Worm (Caenorhabditis elegans): ENCODE data around the gene famh-136.
A peak's percentile ranks its signal among the peaks of the same experiment; 100 is the strongest.

The famh-136 gene

DNA sequence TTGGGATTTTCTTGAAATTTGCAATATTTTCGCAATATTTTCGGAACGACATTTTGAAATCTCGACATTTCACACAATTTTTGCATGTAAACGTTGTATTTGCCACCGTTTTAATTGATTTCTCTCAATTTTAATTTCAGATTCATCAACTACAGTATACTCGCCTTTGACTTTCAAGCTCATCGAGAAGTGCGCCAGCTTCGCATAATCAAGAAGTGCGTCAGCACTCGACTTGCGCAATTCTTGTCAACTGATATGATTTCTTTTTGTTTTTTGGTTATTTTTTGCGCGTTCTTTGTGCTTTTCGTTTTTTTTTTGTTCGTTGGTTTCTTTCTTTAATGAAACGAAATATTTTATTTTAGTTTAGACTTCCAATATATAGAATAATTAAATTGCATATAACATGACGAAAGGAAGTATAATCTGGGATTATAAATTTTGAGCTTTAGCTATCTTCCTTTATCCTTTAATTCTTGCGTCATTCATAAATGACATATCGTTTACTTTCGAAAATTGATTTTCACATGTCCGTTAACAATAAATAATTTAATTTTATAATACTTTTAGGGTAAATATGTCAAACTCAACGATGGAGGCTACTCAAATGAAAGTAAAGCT is at the start of gene famh-136:
famh-136 (plus strand) TSS at position 568 of the 618 bp plus-strand sequence.
- TF ChIP-seq unc-62 (GFP tag; optimal IDR thresholded peaks at IDR 0.05): no peak
- TF ChIP-seq ztf-26 (tag; optimal IDR thresholded peaks at IDR 0.05): peak; percentile 79
- TF ChIP-seq snpc-4 (GFP tag; optimal IDR thresholded peaks at IDR 0.05): peak; percentile 53
- peak; percentile 50 to 74 (median 64) for TF ChIP-seq snpc-4 (tag; optimal IDR thresholded peaks at IDR 0.05)
- TF ChIP-seq aptf-2 (GFP tag; conservative IDR thresholded peaks at IDR 0.05): no peak
- no peak for TF ChIP-seq ztf-22 (GFP tag; optimal IDR thresholded peaks at IDR 0.05)
- TF ChIP-seq aptf-3 (GFP tag; IDR thresholded peaks at IDR 0.05): no peak
- 0 out of 2 replicates have a peak, but pooled peaks have one; percentile 20 for TF ChIP-seq Y67H2A.10 (GFP tag; conservative IDR thresholded peaks at IDR 0.05)
- TF ChIP-seq dox-1 (GFP tag; IDR thresholded peaks at IDR 0.05): peak; percentile 85
- peak; percentile 5 for TF ChIP-seq T07F8.4 (tag; optimal IDR thresholded peaks at IDR 0.05)
- TF ChIP-seq F57C9.4 (tag; optimal IDR thresholded peaks at IDR 0.05): no peak
- peak; percentile 91 for TF ChIP-seq nhr-80 (tag; optimal IDR thresholded peaks at IDR 0.05)
- TF ChIP-seq ccch-3 (GFP tag; optimal IDR thresholded peaks at IDR 0.05): no peak
- peak; percentile 66 for TF ChIP-seq somi-1 (GFP tag; optimal IDR thresholded peaks at IDR 0.05)
- peak; percentile 66 for TF ChIP-seq tbp1 (GFP tag; optimal IDR thresholded peaks at IDR 0.05)
- no peak for TF ChIP-seq ets-4 (GFP tag; optimal IDR thresholded peaks at IDR 0.05)
- TF ChIP-seq ama-1 (optimal IDR thresholded peaks at IDR 0.05): no peak
- no peak for TF ChIP-seq ama-1 (GFP tag; optimal IDR thresholded peaks at IDR 0.05)
- TF ChIP-seq bed-1 (GFP tag; IDR thresholded peaks at IDR 0.05): no peak
- no peak for TF ChIP-seq ceh-58 (GFP tag; IDR thresholded peaks at IDR 0.05)
- no peak for TF ChIP-seq hrde-1 (tag; optimal IDR thresholded peaks at IDR 0.05; ENCODE audit: borderline replicate concordance)
- TF ChIP-seq Y53F4B.3 (GFP tag; IDR thresholded peaks at IDR 0.05): no peak
- TF ChIP-seq nhr-90 (tag; optimal IDR thresholded peaks at IDR 0.05): no peak
- TF ChIP-seq egl-18 (GFP tag; IDR thresholded peaks at IDR 0.05): no peak
- TF ChIP-seq madf-10 (tag; optimal IDR thresholded peaks at IDR 0.05): peak; percentile 54
- peak; percentile 84 for TF ChIP-seq madf-6 (GFP tag; IDR thresholded peaks at IDR 0.05)
- TF ChIP-seq gei-17 (GFP tag; optimal IDR thresholded peaks at IDR 0.05): peak; percentile 40
- peak; percentile 57 for TF ChIP-seq lir-1 (GFP tag; conservative IDR thresholded peaks at IDR 0.05)
- TF ChIP-seq dpff-1 (tag; optimal IDR thresholded peaks at IDR 0.05): no peak
- TF ChIP-seq B0035.1 (tag; optimal IDR thresholded peaks at IDR 0.05): no peak
- no peak for TF ChIP-seq akir-1 (GFP tag; optimal IDR thresholded peaks at IDR 0.05)
- no peak for TF ChIP-seq hmg-20 (GFP tag; IDR thresholded peaks at IDR 0.05)
- peak; percentile 12 for TF ChIP-seq athp-1 (tag; optimal IDR thresholded peaks at IDR 0.05)
- TF ChIP-seq let-526 (GFP tag; IDR thresholded peaks at IDR 0.05): no peak
- no peak for TF ChIP-seq nhr-179 (tag; optimal IDR thresholded peaks at IDR 0.05)
- peak; percentile 86 for TF ChIP-seq lin-54 (GFP tag; optimal IDR thresholded peaks at IDR 0.05)
- TF ChIP-seq lin-26 (GFP tag; IDR thresholded peaks at IDR 0.05): no peak
- peak; percentile 24 for TF ChIP-seq snpc-3.4 (tag; optimal IDR thresholded peaks at IDR 0.05)
- no peak for TF ChIP-seq rpc-1 (optimal IDR thresholded peaks at IDR 0.05)
- no peak for TF ChIP-seq rpc-1 (tag; optimal IDR thresholded peaks at IDR 0.05)
- no peak for TF ChIP-seq sdz-38 (tag; optimal IDR thresholded peaks at IDR 0.05)
- peak; percentile 36; the same call in 1 of the 2 replicates for TF ChIP-seq cebp-1 (GFP tag; IDR thresholded peaks at IDR 0.05)
- peak; percentile 90 for TF ChIP-seq cebp-1 (tag; optimal IDR thresholded peaks at IDR 0.05)
- TF ChIP-seq ceh-27 (GFP tag; optimal IDR thresholded peaks at IDR 0.05): peak; percentile 20
- no peak for TF ChIP-seq hlh-26 (GFP tag; conservative IDR thresholded peaks at IDR 0.05)
- peak; percentile 13 for TF ChIP-seq die-1 (tag; optimal IDR thresholded peaks at IDR 0.05)
- peak; percentile 72 for TF ChIP-seq rcor-1 (GFP tag; IDR thresholded peaks at IDR 0.05)
- TF ChIP-seq K12H6.12 (tag; optimal IDR thresholded peaks at IDR 0.05): peak; percentile 48
- TF ChIP-seq ztf-18 (tag; optimal IDR thresholded peaks at IDR 0.05): peak; percentile 99
- TF ChIP-seq ztf-28 (GFP tag; IDR thresholded peaks at IDR 0.05): no peak

Measured in whole organism, young adult.